Worm (Caenorhabditis elegans): Measurements from ENCODE around the gene ttr-33.

Gene ttr-33

ce11 chrV:7853900-7854299 lies 16.2 kb upstream of the ttr-33 start:
- TF ChIP-seq lin-15B (tag; optimal IDR thresholded peaks at IDR 0.05) (peak; percentile 14), nfya-1 (tag; optimal IDR thresholded peaks at IDR 0.05; ENCODE audit: insufficient read depth) (peak; percentile 26), snpc-4 (tag; optimal IDR thresholded peaks at IDR 0.05) (peak; percentile 19), ceh-28 (tag; optimal IDR thresholded peaks at IDR 0.05) (no peak), hmg-11 (tag; optimal IDR thresholded peaks at IDR 0.05) (peak; percentile 19), pha-4 (tag; optimal IDR thresholded peaks at IDR 0.05) (peak; percentile 29), egl-5 (tag; optimal IDR thresholded peaks at IDR 0.05) (no peak)

ce11 chrV:7852078-7852477 lies 14.4 kb upstream of the ttr-33 start:
- TF ChIP-seq nhr-76 (tag; optimal IDR thresholded peaks at IDR 0.05) (no peak), skn-1 (tag; optimal IDR thresholded peaks at IDR 0.05) (no peak), tbx-2 (tag; optimal IDR thresholded peaks at IDR 0.05) (no peak), nhr-77 (tag; optimal IDR thresholded peaks at IDR 0.05) (no peak), eor-1 (tag; optimal IDR thresholded peaks at IDR 0.05) (no peak), R02D3.7 (tag; optimal IDR thresholded peaks at IDR 0.05) (no peak), fkh-10 (GFP tag; optimal IDR thresholded peaks at IDR 0.05) (no peak), unc-39 (tag; optimal IDR thresholded peaks at IDR 0.05) (no peak), ceh-16 (tag; optimal IDR thresholded peaks at IDR 0.05) (no peak), unc-62 (GFP tag; optimal IDR thresholded peaks at IDR 0.05) (no peak), elt-2 (tag; optimal IDR thresholded peaks at IDR 0.05) (no peak), nhr-43 (tag; optimal IDR thresholded peaks at IDR 0.05; ENCODE audit: poor library complexity, severe bottlenecking) (no peak), nhr-67 (tag; optimal IDR thresholded peaks at IDR 0.05) (no peak), elt-3 (tag; optimal IDR thresholded peaks at IDR 0.05) (no peak), elt-1 (tag; optimal IDR thresholded peaks at IDR 0.05) (no peak), ceh-9 (tag; optimal IDR thresholded peaks at IDR 0.05) (no peak)

ce11 chrV:7848251-7848650 lies 10.5 kb upstream of the ttr-33 start:
- TF ChIP-seq nfya-1 (tag; optimal IDR thresholded peaks at IDR 0.05; ENCODE audit: insufficient read depth) = no peak
- TF ChIP-seq pqm-1 (tag; optimal IDR thresholded peaks at IDR 0.05) = no peak
- TF ChIP-seq egl-27 (tag; optimal IDR thresholded peaks at IDR 0.05) = no peak
- no peak for TF ChIP-seq mdl-1 (tag; optimal IDR thresholded peaks at IDR 0.05)
- peak; percentile 45 for TF ChIP-seq pha-4 (tag; optimal IDR thresholded peaks at IDR 0.05)
- TF ChIP-seq daf-12 (tag; optimal IDR thresholded peaks at IDR 0.05) = no peak
- TF ChIP-seq unc-62 (GFP tag; optimal IDR thresholded peaks at IDR 0.05) = no peak
- TF ChIP-seq mml-1 (tag; optimal IDR thresholded peaks at IDR 0.05) = no peak
- no peak for TF ChIP-seq ZK546.5 (tag; optimal IDR thresholded peaks at IDR 0.05)
- TF ChIP-seq lsy-12 (tag; optimal IDR thresholded peaks at IDR 0.05) = no peak
- no peak for TF ChIP-seq nhr-11 (tag; optimal IDR thresholded peaks at IDR 0.05)
- peak; percentile 38 for TF ChIP-seq hmg-11 (tag; optimal IDR thresholded peaks at IDR 0.05)
- TF ChIP-seq snpc-4 (tag; optimal IDR thresholded peaks at IDR 0.05) = no peak
- peak; percentile 8 for TF ChIP-seq ama-1 (optimal IDR thresholded peaks at IDR 0.05)
- no peak for TF ChIP-seq ceh-82 (tag; optimal IDR thresholded peaks at IDR 0.05)
- peak; percentile 15 for TF ChIP-seq nhr-23 (tag; optimal IDR thresholded peaks at IDR 0.05)
- no peak for TF ChIP-seq elt-3 (tag; optimal IDR thresholded peaks at IDR 0.05)
- peak; percentile 31 for TF ChIP-seq elt-2 (tag; optimal IDR thresholded peaks at IDR 0.05)
- no peak for TF ChIP-seq unc-39 (tag; optimal IDR thresholded peaks at IDR 0.05)
- no peak for TF ChIP-seq nhr-76 (tag; optimal IDR thresholded peaks at IDR 0.05)

- no peak for TF ChIP-seq ztf-11 (tag; optimal IDR thresholded peaks at IDR 0.05)
- no peak for TF ChIP-seq snpc-4 (tag; optimal IDR thresholded peaks at IDR 0.05)
- TF ChIP-seq lin-39 (tag; optimal IDR thresholded peaks at IDR 0.05) = peak; percentile 32
- TF ChIP-seq egl-27 (tag; optimal IDR thresholded peaks at IDR 0.05) = no peak
- TF ChIP-seq pha-4 (tag; optimal IDR thresholded peaks at IDR 0.05) = peak; percentile 88
- no peak for TF ChIP-seq sea-2 (GFP tag; optimal IDR thresholded peaks at IDR 0.05)
Observed at ce11 chrV:7847687-7848086, 10.0 kb upstream of the ttr-33 start.

ce11 chrV:7847170-7847569 lies 9.5 kb upstream of the ttr-33 start, which contains the start of gene memo-1:
TSS of gene memo-1 (minus strand) at chrV:7847171.
- TF ChIP-seq lsy-12 (tag; optimal IDR thresholded peaks at IDR 0.05) (no peak), mml-1 (tag; optimal IDR thresholded peaks at IDR 0.05) (no peak)

Data from whole organism, L3 larva.